Worm (Caenorhabditis elegans) whole organism, L1 larva: ENCODE results near the gene dhrr-1.
A peak's percentile ranks its signal among the peaks of the same experiment; 100 is the strongest.

Experiments
- C04F5.9 ChIP-seq: sonication (generic microtip); optimal IDR thresholded peaks from 2 replicates; lab custom pipeline; 2016; ENCODE audit warnings: missing genetic modification characterization, missing compliant biosample characterization
- C16A3.4 ChIP-seq: fragments of 150-350 bp; optimal IDR thresholded peaks from 2 replicates; lab custom pipeline; 2014; ENCODE audit warnings: missing biosample characterization, missing genetic modification characterization
- F16B12.6 ChIP-seq: fragments of 150-350 bp; optimal IDR thresholded peaks from 2 replicates; lab custom pipeline; 2014; ENCODE audit warnings: missing biosample characterization, missing genetic modification characterization
- aha-1 ChIP-seq: fragments of 150-350 bp; optimal IDR thresholded peaks from 2 replicates; lab custom pipeline; 2014; ENCODE audit warnings: missing biosample characterization, missing genetic modification characterization
- alr-1 ChIP-seq: fragments of 200-800 bp; sonication (Bioruptor generic); optimal IDR thresholded peaks from 2 replicates; lab custom pipeline; 2018; ENCODE audit warnings: borderline replicate concordance, mild to moderate bottlenecking, missing genetic modification characterization, missing compliant biosample characterization
- aly-2 ChIP-seq: fragments of 150-350 bp; optimal IDR thresholded peaks from 2 replicates; lab custom pipeline; 2014; ENCODE audit warnings: missing biosample characterization, missing genetic modification characterization
- blmp-1 ChIP-seq: fragments of 150-350 bp; optimal IDR thresholded peaks from 2 replicates; lab custom pipeline; 2014; ENCODE audit warnings: missing biosample characterization, missing genetic modification characterization
- ceh-63 ChIP-seq: fragments of 200-800 bp; sonication (Bioruptor generic); optimal IDR thresholded peaks from 2 replicates; lab custom pipeline; 2018; ENCODE audit warnings: mild to moderate bottlenecking, missing genetic modification characterization, missing compliant biosample characterization
- ceh-8 ChIP-seq: fragments of 200-800 bp; sonication (Bioruptor generic); optimal IDR thresholded peaks from 2 replicates; lab custom pipeline; 2018; ENCODE audit warnings: mild to moderate bottlenecking, missing genetic modification characterization, moderate library complexity, missing compliant biosample characterization
- ceh-82 ChIP-seq, 3 experiments: fragments of 150-350 bp in 1 of 3; sonication (generic microtip) in 2 of 3; optimal IDR thresholded peaks; 2 replicates each; lab custom pipeline; 2014 to 2017; ENCODE audit warnings: missing biosample characterization in 3 of 3, missing genetic modification characterization in 3 of 3
- ceh-88 ChIP-seq: fragments of 200-800 bp; sonication (Bioruptor generic); IDR thresholded peaks from 2 replicates; pipeline ENCODE4 v1.3.6; 2022; ENCODE audit warnings: missing genetic modification characterization, missing compliant biosample characterization
- ces-1 ChIP-seq: fragments of 150-350 bp; optimal IDR thresholded peaks from 2 replicates; lab custom pipeline; 2014; ENCODE audit warnings: missing biosample characterization, missing genetic modification reagents, missing genetic modification characterization
- dpl-1 ChIP-seq, 3 experiments: fragments of 150-350 bp in 2 of 3; sonication (generic microtip) in 1 of 3; optimal IDR thresholded peaks; 2 replicates each; lab custom pipeline; 2014 to 2017; ENCODE audit warnings: missing biosample characterization in 3 of 3, missing genetic modification characterization in 3 of 3, missing genetic modification reagents in 3 of 3
- dsc-1 ChIP-seq: sonication (generic microtip); optimal IDR thresholded peaks from 2 replicates; lab custom pipeline; 2016; ENCODE audit warnings: mild to moderate bottlenecking, missing genetic modification characterization, missing compliant biosample characterization
- efl-1 ChIP-seq, 4 experiments: fragments of 150-350 bp; optimal IDR thresholded peaks in 3 of 4; peaks in 1 of 4; 1 replicate in 1 of 4; 2 replicates in 3 of 4; lab custom pipeline; 2014; ENCODE audit warnings: missing biosample characterization in 2 of 4, missing genetic modification characterization in 2 of 4, missing genetic modification reagents in 2 of 4
- egl-13 ChIP-seq: sonication (generic microtip); optimal IDR thresholded peaks from 2 replicates; lab custom pipeline; 2016; ENCODE audit warnings: missing genotype, missing genetic modification reagents, missing genetic modification characterization, missing compliant biosample characterization
- ets-5 ChIP-seq: fragments of 200-800 bp; sonication (Bioruptor generic); IDR thresholded peaks from 2 replicates; pipeline ENCODE4 v1.3.6; 2022; ENCODE audit warnings: missing genetic modification characterization, missing compliant biosample characterization
- fkh-10 ChIP-seq: sonication (generic microtip); optimal IDR thresholded peaks from 2 replicates; lab custom pipeline; 2017; ENCODE audit warnings: missing biosample characterization, missing genetic modification reagents, missing genetic modification characterization
- fkh-8 ChIP-seq: sonication (generic microtip); optimal IDR thresholded peaks from 2 replicates; lab custom pipeline; 2016; ENCODE audit warnings: mild to moderate bottlenecking, missing genetic modification characterization, missing compliant biosample characterization
- fos-1 ChIP-seq: fragments of 150-350 bp; optimal IDR thresholded peaks from 2 replicates; lab custom pipeline; 2014; ENCODE audit warnings: missing biosample characterization, missing genetic modification characterization
- grh-1 ChIP-seq: fragments of 200-800 bp; sonication (Bioruptor generic); IDR thresholded peaks from 2 replicates; pipeline ENCODE4 v1.3.6; 2022; ENCODE audit warnings: missing genetic modification reagents, missing genetic modification characterization, missing compliant biosample characterization
- hlh-17 ChIP-seq: fragments of 200-800 bp; sonication (Bioruptor generic); optimal IDR thresholded peaks from 2 replicates; lab custom pipeline; 2018; ENCODE audit warnings: missing genetic modification characterization, mild to moderate bottlenecking, missing compliant biosample characterization, moderate library complexity, borderline replicate concordance
- hpl-2 ChIP-seq: fragments of 150-350 bp; optimal IDR thresholded peaks from 2 replicates; lab custom pipeline; 2014; ENCODE audit warnings: missing biosample characterization, missing genetic modification reagents, missing genetic modification characterization
- irx-1 ChIP-seq: sonication (generic microtip); optimal IDR thresholded peaks from 2 replicates; lab custom pipeline; 2016; ENCODE audit warnings: missing genetic modification characterization, missing compliant biosample characterization
- isw-1 ChIP-seq: fragments of 200-800 bp; sonication (Bioruptor generic); IDR thresholded peaks from 2 replicates; pipeline ENCODE4 v1.3.6; 2022; ENCODE audit warnings: missing genetic modification characterization, missing compliant biosample characterization
- lin-13 ChIP-seq: fragments of 150-350 bp; optimal IDR thresholded peaks from 2 replicates; lab custom pipeline; 2014; ENCODE audit warnings: missing biosample characterization, missing genetic modification reagents, missing genetic modification characterization
- lin-39 ChIP-seq: fragments of 150-350 bp; optimal IDR thresholded peaks from 2 replicates; lab custom pipeline; 2014; ENCODE audit warnings: missing biosample characterization, missing genetic modification reagents, missing genetic modification characterization
- lir-3 ChIP-seq: sonication (generic microtip); optimal IDR thresholded peaks from 2 replicates; lab custom pipeline; 2016; ENCODE audit warnings: mild to moderate bottlenecking, missing genetic modification characterization, moderate library complexity, missing compliant biosample characterization; ENCODE audit not compliant: poor library complexity
- lsy-2 ChIP-seq, 2 experiments: fragments of 150-350 bp; optimal IDR thresholded peaks; 2 replicates each; lab custom pipeline; 2014; ENCODE audit warnings: missing biosample characterization in 2 of 2, missing genetic modification characterization in 2 of 2
- mdl-1 ChIP-seq, 2 experiments: fragments of 150-350 bp; optimal IDR thresholded peaks; 2 replicates each; lab custom pipeline; 2014 to 2017; ENCODE audit warnings: missing biosample characterization in 2 of 2, missing genetic modification characterization in 2 of 2, inconsistent platforms in 1 of 2
- mep-1 ChIP-seq: fragments of 150-350 bp; optimal IDR thresholded peaks from 2 replicates; lab custom pipeline; 2014; ENCODE audit warnings: missing biosample characterization, missing genetic modification characterization
- nhr-11 ChIP-seq: fragments of 150-350 bp; optimal IDR thresholded peaks from 2 replicates; lab custom pipeline; 2014; ENCODE audit warnings: missing biosample characterization, missing genetic modification characterization
- nhr-20 ChIP-seq: sonication (generic microtip); optimal IDR thresholded peaks from 2 replicates; lab custom pipeline; 2016; ENCODE audit warnings: mild to moderate bottlenecking, missing genetic modification characterization, missing compliant biosample characterization
- nhr-71 ChIP-seq: sonication (generic microtip); optimal IDR thresholded peaks from 2 replicates; lab custom pipeline; 2016; ENCODE audit warnings: mild to moderate bottlenecking, missing genetic modification characterization, moderate library complexity, missing compliant biosample characterization
- nhr-84 ChIP-seq: sonication (generic microtip); optimal IDR thresholded peaks from 2 replicates; lab custom pipeline; 2017; ENCODE audit warnings: missing biosample characterization, missing genetic modification characterization
- nhr-85 ChIP-seq: sonication (generic microtip); peaks from one replicate; lab custom pipeline; 2016; ENCODE audit warnings: missing genetic modification characterization, inconsistent platforms, missing compliant biosample characterization
- nhr-90 ChIP-seq: sonication (generic microtip); optimal IDR thresholded peaks from 2 replicates; lab custom pipeline; 2016; ENCODE audit warnings: mild to moderate bottlenecking, missing genetic modification characterization, missing compliant biosample characterization; ENCODE audit not compliant: poor library complexity
- pag-3 ChIP-seq: sonication (generic microtip); optimal IDR thresholded peaks from 2 replicates; lab custom pipeline; 2017; ENCODE audit warnings: missing genetic modification characterization, mild to moderate bottlenecking, missing compliant biosample characterization, antibody characterized with exemption, borderline replicate concordance; ENCODE audit not compliant: insufficient read depth
- pqm-1 ChIP-seq: sonication (generic microtip); optimal IDR thresholded peaks from 3 replicates; lab custom pipeline; 2017; ENCODE audit warnings: missing biosample characterization, missing genetic modification characterization
- rnt-1 ChIP-seq: sonication (generic microtip); optimal IDR thresholded peaks from 2 replicates; lab custom pipeline; 2016; ENCODE audit warnings: mild to moderate bottlenecking, missing genetic modification characterization, moderate library complexity, missing compliant biosample characterization
- skn-1 ChIP-seq: fragments of 150-350 bp; optimal IDR thresholded peaks from 2 replicates; lab custom pipeline; 2014; ENCODE audit warnings: missing biosample characterization, missing genetic modification characterization
- snu-23 ChIP-seq: sonication (generic microtip); optimal IDR thresholded peaks from 2 replicates; lab custom pipeline; 2016; ENCODE audit warnings: missing genetic modification characterization, missing compliant biosample characterization
- sox-4 ChIP-seq: sonication (generic microtip); optimal IDR thresholded peaks from 2 replicates; lab custom pipeline; 2016; ENCODE audit warnings: missing genetic modification characterization, missing compliant biosample characterization
- tbx-2 ChIP-seq: sonication (generic microtip); optimal IDR thresholded peaks from 2 replicates; lab custom pipeline; 2016; ENCODE audit warnings: missing genetic modification characterization, missing compliant biosample characterization
- unc-98 ChIP-seq: fragments of 200-800 bp; sonication (Bioruptor generic); IDR thresholded peaks from 2 replicates; pipeline ENCODE4 v1.3.6; 2022; ENCODE audit warnings: missing genetic modification characterization, missing compliant biosample characterization
- xbp-1 ChIP-seq: sonication (generic microtip); optimal IDR thresholded peaks from 2 replicates; lab custom pipeline; 2016; ENCODE audit warnings: missing genetic modification characterization, missing compliant biosample characterization
- zag-1 ChIP-seq: fragments of 150-350 bp; optimal IDR thresholded peaks from 2 replicates; lab custom pipeline; 2014; ENCODE audit warnings: missing biosample characterization, missing genetic modification characterization
- zip-4 ChIP-seq: fragments of 200-800 bp; sonication (Bioruptor generic); optimal IDR thresholded peaks from 2 replicates; lab custom pipeline; 2018; ENCODE audit warnings: mild to moderate bottlenecking, missing genetic modification characterization, moderate library complexity, missing compliant biosample characterization
- ztf-11 ChIP-seq, 2 experiments: sonication (generic microtip); optimal IDR thresholded peaks; 2 replicates each; lab custom pipeline; 2016 to 2017; ENCODE audit warnings: missing genetic modification characterization in 2 of 2, missing biosample characterization in 1 of 2, missing compliant biosample characterization in 1 of 2
- ztf-4 ChIP-seq: fragments of 150-350 bp; optimal IDR thresholded peaks from 2 replicates; lab custom pipeline; 2014; ENCODE audit warnings: missing biosample characterization, missing genetic modification characterization

dhrr-1 gene

ce11 chrIII:8971255-8972020, 27.0 kb downstream of the dhrr-1 start, which contains the start of the genes eif-3.D and R08D7.4 (continued):
- TF ChIP-seq pag-3 (tag; lab: Kevin White, UChicago) (no peak), efl-1 (optimal IDR thresholded peaks at IDR 0.05; lab: Kevin White, UChicago) (peak; percentile 67 to 78), efl-1 (GFP tag; optimal IDR thresholded peaks at IDR 0.05 in 1 of 2; lab: Kevin White, UChicago) (peak; percentile 69 to 96), nhr-71 (tag; lab: Kevin White, UChicago) (peak; percentile 77), irx-1 (peak; percentile 64), pqm-1 (no peak), zag-1 (no peak), tbx-2 (peak; percentile 55), ztf-4 (peak; percentile 22), ceh-88 (GFP tag; lab: Robert Waterston, UW) (no peak), aly-2 (tag; lab: Kevin White, UChicago) (no peak), isw-1 (no peak; the same call in 1 of the 2 replicates), unc-98 (GFP tag; lab: Robert Waterston, UW) (no peak), sox-4 (tag; lab: Kevin White, UChicago) (no peak), nhr-90 (tag; lab: Kevin White, UChicago) (peak; percentile 57), ceh-8 (GFP tag; lab: Kevin White, UChicago) (no peak), aha-1 (tag; lab: Kevin White, UChicago) (no peak), nhr-84 (tag; lab: Kevin White, UChicago) (no peak), lir-3 (peak; percentile 47), fkh-8 (tag; lab: Kevin White, UChicago) (no peak), ceh-63 (GFP tag; lab: Kevin White, UChicago) (no peak), ceh-82 (tag; optimal IDR thresholded peaks at IDR 0.05; lab: Kevin White, UChicago) (peak; percentile 43 to 59 (median 53)), lin-13 (GFP tag; lab: Kevin White, UChicago) (peak; percentile 57), mep-1 (tag; lab: Kevin White, UChicago) (peak; percentile 85), blmp-1 (tag; lab: Kevin White, UChicago) (no peak), mdl-1 (tag; optimal IDR thresholded peaks at IDR 0.05; lab: Kevin White, UChicago) (peak in 1 of 2 experiments; percentile 56), nhr-85 (peak; percentile 74), rnt-1 (tag; lab: Kevin White, UChicago) (peak; percentile 88), fos-1 (tag; lab: Kevin White, UChicago) (no peak), C04F5.9 (tag; lab: Kevin White, UChicago) (peak; percentile 70), lin-39 (peak; percentile 60), dsc-1 (tag; lab: Kevin White, UChicago) (peak; percentile 60), skn-1 (tag; lab: Kevin White, UChicago) (peak; percentile 50), alr-1 (tag; lab: Kevin White, UChicago) (peak; percentile 91), ces-1 (no peak), snu-23 (GFP tag; lab: Kevin White, UChicago) (peak; percentile 77), lsy-2 (tag; optimal IDR thresholded peaks at IDR 0.05; lab: Kevin White, UChicago) (peak; percentile 77 to 86), xbp-1 (tag; lab: Kevin White, UChicago) (peak; percentile 59), zip-4 (peak; percentile 43), fkh-10 (GFP tag; lab: Kevin White, UChicago) (no peak), nhr-11 (tag; lab: Kevin White, UChicago) (no peak), grh-1 (GFP tag; lab: Robert Waterston, UW) (no peak), ets-5 (GFP tag; lab: Robert Waterston, UW) (no peak), C16A3.4 (tag; lab: Kevin White, UChicago) (peak; percentile 63), dpl-1 (GFP tag; optimal IDR thresholded peaks at IDR 0.05; lab: Kevin White, UChicago) (peak; percentile 63 to 77 (median 76)), nhr-20 (peak; percentile 70), ztf-11 (tag; optimal IDR thresholded peaks at IDR 0.05; lab: Kevin White, UChicago) (peak in 1 of 2 experiments; percentile 46), egl-13 (no peak), hpl-2 (GFP tag; lab: Kevin White, UChicago) (no peak), hlh-17 (GFP tag; lab: Kevin White, UChicago) (no peak), F16B12.6 (tag; lab: Kevin White, UChicago) (peak; percentile 54)
